Worm (Caenorhabditis elegans) whole organism, L1 larva: ENCODE data around the gene pinn-1.

Experiments
- aly-2 ChIP-seq: fragments of 150-350 bp; optimal IDR thresholded peaks from 2 replicates; lab custom pipeline; 2014; ENCODE audit warnings: missing biosample characterization, missing genetic modification characterization
- lsy-2 ChIP-seq, 2 experiments: fragments of 150-350 bp; optimal IDR thresholded peaks; 2 replicates each; lab custom pipeline; 2014; ENCODE audit warnings: missing biosample characterization in 2 of 2, missing genetic modification characterization in 2 of 2
- nhr-11 ChIP-seq: fragments of 150-350 bp; optimal IDR thresholded peaks from 2 replicates; lab custom pipeline; 2014; ENCODE audit warnings: missing biosample characterization, missing genetic modification characterization
- nhr-237 ChIP-seq: fragments of 150-350 bp; optimal IDR thresholded peaks from 2 replicates; lab custom pipeline; 2014; ENCODE audit warnings: missing biosample characterization, missing genetic modification characterization
- pqm-1 ChIP-seq: sonication (generic microtip); optimal IDR thresholded peaks from 3 replicates; lab custom pipeline; 2017; ENCODE audit warnings: missing biosample characterization, missing genetic modification characterization

ce11 chrII:2927533-2927932 is 38.7 kb upstream of the pinn-1 start, which contains the start of the genes ZK355.3 and ZK355.8:
- TF ChIP-seq nhr-11 (tag; lab: Kevin White, UChicago) (no peak), nhr-237 (tag; lab: Kevin White, UChicago) (no peak), lsy-2 (tag; optimal IDR thresholded peaks at IDR 0.05; lab: Kevin White, UChicago) (no peak), pqm-1 (no peak), aly-2 (no peak)
